Worm (Caenorhabditis elegans) whole organism, L3 larva: ENCODE data around the gene T05B4.13.

Experiments used
- ama-1 ChIP-seq: fragments of 150-350 bp; optimal IDR thresholded peaks from 2 replicates; lab custom pipeline; 2018
- ceh-16 ChIP-seq: sonication (generic microtip); optimal IDR thresholded peaks from 2 replicates; lab custom pipeline; 2017; ENCODE audit warnings: missing biosample characterization, missing genetic modification characterization
- elt-1 ChIP-seq: fragments of 150-350 bp; optimal IDR thresholded peaks from 2 replicates; lab custom pipeline; 2014; ENCODE audit warnings: missing biosample characterization, missing genetic modification characterization
- fos-1 ChIP-seq: fragments of 150-350 bp; optimal IDR thresholded peaks from 2 replicates; lab custom pipeline; 2014; ENCODE audit warnings: missing biosample characterization, missing genetic modification characterization
- jun-1 ChIP-seq: fragments of 150-350 bp; optimal IDR thresholded peaks from 2 replicates; lab custom pipeline; 2014; ENCODE audit warnings: missing biosample characterization, missing genetic modification reagents, missing genetic modification characterization
- lin-15B ChIP-seq: fragments of 150-350 bp; optimal IDR thresholded peaks from 2 replicates; lab custom pipeline; 2014; ENCODE audit warnings: missing biosample characterization, missing genetic modification characterization
- nhr-28 ChIP-seq: fragments of 150-350 bp; optimal IDR thresholded peaks from 2 replicates; lab custom pipeline; 2014; ENCODE audit warnings: missing biosample characterization, missing genetic modification characterization
- nhr-77 ChIP-seq: fragments of 150-350 bp; optimal IDR thresholded peaks from 2 replicates; lab custom pipeline; 2014; ENCODE audit warnings: missing biosample characterization, missing genetic modification characterization
- snpc-4 ChIP-seq: fragments of 150-350 bp; optimal IDR thresholded peaks from 2 replicates; lab custom pipeline; 2014; ENCODE audit warnings: missing biosample characterization, missing genetic modification characterization
- ztf-11 ChIP-seq: fragments of 150-350 bp; optimal IDR thresholded peaks from 2 replicates; lab custom pipeline; 2014; ENCODE audit warnings: missing biosample characterization, missing genetic modification characterization

DNA sequence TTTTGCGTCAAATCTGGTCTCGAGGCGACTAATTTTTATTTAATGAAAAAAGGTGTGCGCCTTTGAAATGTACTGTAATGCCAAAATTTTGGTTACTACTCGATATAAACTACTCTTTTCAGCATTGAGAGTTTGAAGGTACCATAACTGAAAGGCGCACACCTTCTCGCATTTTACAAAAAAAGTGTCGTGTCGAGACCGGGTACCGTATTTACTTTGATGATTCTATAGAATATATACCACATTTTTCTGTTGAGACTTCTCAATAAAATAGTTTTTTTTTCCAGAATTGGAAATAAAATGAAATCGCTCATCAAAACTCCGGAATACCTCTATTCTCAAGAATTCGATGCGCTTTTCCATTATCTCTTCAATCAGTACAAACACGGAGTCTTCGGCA lies 35.6 kb upstream of the T05B4.13 start, which contains the start of gene Y45G5AM.4:
- TF ChIP-seq fos-1 (tag; lab: Kevin White, UChicago) (no peak), elt-1 (tag; lab: Kevin White, UChicago) (no peak), snpc-4 (no peak), jun-1 (tag; lab: Kevin White, UChicago) (no peak), nhr-28 (tag; lab: Kevin White, UChicago) (no peak), nhr-77 (tag; lab: Kevin White, UChicago) (no peak), ama-1 (no peak), ceh-16 (no peak), ztf-11 (tag; lab: Kevin White, UChicago) (no peak), lin-15B (tag; lab: Kevin White, UChicago) (no peak)
